Worm (Caenorhabditis elegans): ENCODE data around the gene mutd-1.

DNA sequence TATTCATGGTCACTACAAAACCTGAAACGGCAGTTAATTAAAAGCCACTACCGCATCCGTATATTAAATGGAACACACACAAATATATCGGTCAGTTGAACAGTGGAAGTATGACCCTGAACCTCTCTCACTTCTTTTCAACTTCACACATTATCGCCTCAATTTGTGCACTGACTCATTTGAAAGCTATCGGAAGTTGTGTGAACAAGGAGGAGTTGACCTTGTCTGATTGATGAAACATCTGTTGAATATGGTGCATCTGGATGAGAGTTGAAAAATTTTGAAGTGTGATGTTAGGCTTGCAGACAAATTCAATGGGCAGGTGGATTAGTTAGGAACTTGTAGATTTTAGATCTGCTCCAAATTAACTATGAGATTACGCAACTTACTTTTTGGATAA lies 36.4 kb downstream of the mutd-1 start:
- TF ChIP-seq ama-1 (optimal IDR thresholded peaks at IDR 0.05) (no peak), tbx-11 (GFP tag; IDR thresholded peaks at IDR 0.05) (no peak), aly-1 (tag; optimal IDR thresholded peaks at IDR 0.05) (no peak), hmbx-1 (tag; optimal IDR thresholded peaks at IDR 0.05) (no peak)

All from whole organism, early embryonic.